Worm (Caenorhabditis elegans): ENCODE results near the gene glb-24.
A peak's percentile ranks its signal among the peaks of the same experiment; 100 is the strongest.

DNA sequence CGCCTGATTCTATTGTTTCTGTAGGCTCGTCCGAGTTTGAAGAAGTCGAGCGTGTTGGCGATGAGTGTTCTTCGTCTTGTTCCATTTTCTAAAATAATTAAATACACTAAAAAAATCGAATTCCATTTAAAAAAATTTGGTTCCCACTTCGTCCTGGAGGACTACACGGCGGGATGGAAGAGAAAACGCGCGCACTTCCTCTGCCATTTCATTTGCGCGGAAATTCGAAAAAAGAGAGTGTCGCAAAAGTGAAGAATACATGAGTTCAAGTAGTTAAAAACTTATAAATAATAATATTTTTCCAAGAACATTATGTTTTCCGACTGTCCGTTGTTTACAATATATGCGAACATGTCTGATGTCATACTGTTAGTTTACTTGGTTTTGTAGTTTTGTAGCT lies 15.8 kb downstream of the glb-24 start, which contains the start of gene T07F10.3:
- TF ChIP-seq hlh-13 (GFP tag; optimal IDR thresholded peaks at IDR 0.05) (peak; percentile 15), nhr-11 (tag; optimal IDR thresholded peaks at IDR 0.05) (no peak), ceh-14 (tag; optimal IDR thresholded peaks at IDR 0.05) (peak; percentile 79), K09A11.1 (tag; optimal IDR thresholded peaks at IDR 0.05; ENCODE audit: insufficient read depth) (no peak), dmd-4 (tag; optimal IDR thresholded peaks at IDR 0.05; ENCODE audit: borderline replicate concordance) (no peak), dve-1 (tag; optimal IDR thresholded peaks at IDR 0.05) (no peak), C38D4.7 (GFP tag; optimal IDR thresholded peaks at IDR 0.05) (no peak), tbx-2 (tag; optimal IDR thresholded peaks at IDR 0.05) (peak; percentile 97), C08G9.2 (tag; optimal IDR thresholded peaks at IDR 0.05) (peak; percentile 99)
